Worm (Caenorhabditis elegans) whole organism, midembryonic: ENCODE data around the gene cutl-12.

Experiments
- T22C8.4 ChIP-seq: fragments of 200-800 bp; sonication (Bioruptor generic); IDR thresholded peaks from 2 replicates; pipeline ENCODE4 v1.3.6; 2022; ENCODE audit warnings: missing genetic modification characterization, missing compliant biosample characterization
- ztf-23 ChIP-seq: fragments of 200-800 bp; sonication (Bioruptor generic); IDR thresholded peaks from 2 replicates; pipeline ENCODE4 v1.3.6; 2022; ENCODE audit warnings: missing genetic modification reagents, missing genetic modification characterization, missing compliant biosample characterization

ce11 chrII:8664533-8664932 is 30.2 kb upstream of the cutl-12 start, which contains the start of gene etc-1:
- TF ChIP-seq ztf-23 (no peak), T22C8.4 (GFP tag; lab: Robert Waterston, UW) (no peak)
